Worm (Caenorhabditis elegans): ENCODE measurements around the gene his-24.

Gene his-24

DNA sequence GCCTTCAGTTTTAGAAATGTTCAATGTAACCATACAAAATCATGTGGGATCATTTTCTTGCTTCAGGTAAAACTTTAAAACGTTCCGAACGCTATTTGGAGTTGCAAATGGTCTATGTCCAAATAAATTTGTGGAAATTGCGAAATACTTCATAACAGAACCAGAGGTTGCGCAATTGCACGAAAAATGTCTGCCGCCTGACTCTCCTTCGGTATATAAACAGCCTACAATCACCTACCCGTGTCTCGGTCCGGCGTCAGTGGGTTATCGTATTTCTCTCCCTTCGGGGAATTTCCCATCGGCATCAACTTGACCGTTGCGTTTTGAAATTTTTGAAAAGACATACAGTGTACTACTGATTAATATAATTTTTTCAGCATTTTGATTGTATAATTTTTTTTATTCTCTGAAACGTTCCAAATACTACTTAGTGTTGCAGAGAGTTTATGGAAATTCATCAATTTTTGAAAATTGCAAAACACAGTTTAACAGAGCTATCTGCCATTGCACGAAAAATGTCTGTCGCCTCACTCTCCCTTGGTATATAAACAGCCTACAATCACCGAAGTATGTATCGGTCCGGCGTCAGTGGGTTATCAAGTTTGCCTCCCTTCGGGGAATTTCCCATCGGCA, 13.2 kb upstream of the his-24 start (continued):
- TF ChIP-seq fkh-3 (tag; optimal IDR thresholded peaks at IDR 0.05) (no peak), tbp1 (GFP tag; optimal IDR thresholded peaks at IDR 0.05) (peak; percentile 76), ceh-58 (GFP tag; IDR thresholded peaks at IDR 0.05) (no peak), snpc-3.4 (tag; optimal IDR thresholded peaks at IDR 0.05) (peak; percentile 4), nhr-27 (tag; optimal IDR thresholded peaks at IDR 0.05) (peak; percentile 39), athp-1 (tag; optimal IDR thresholded peaks at IDR 0.05) (peak; percentile 27), rcor-1 (GFP tag; IDR thresholded peaks at IDR 0.05) (0 out of 2 replicates have a peak, but pooled peaks have one; percentile 15), Y56A3A.18 (GFP tag; IDR thresholded peaks at IDR 0.05) (peak; percentile 60; the same call in 1 of the 2 replicates), F55B11.4 (tag; optimal IDR thresholded peaks at IDR 0.05; ENCODE audit: borderline replicate concordance, insufficient read depth) (no peak), nfya-1 (tag; optimal IDR thresholded peaks at IDR 0.05; ENCODE audit: borderline replicate concordance, insufficient read depth) (no peak), unc-62 (GFP tag; optimal IDR thresholded peaks at IDR 0.05) (no peak), egl-44 (GFP tag; IDR thresholded peaks at IDR 0.05) (peak; percentile 28; the same call in 1 of the 2 replicates), atf-7 (tag; optimal IDR thresholded peaks at IDR 0.05) (peak; percentile 51), hlh-26 (GFP tag; conservative IDR thresholded peaks at IDR 0.05) (no peak), B0336.3 (GFP tag; IDR thresholded peaks at IDR 0.05) (0 out of 2 replicates have a peak, but pooled peaks have one; percentile 34), rpc-1 (optimal IDR thresholded peaks at IDR 0.05) (peak; percentile 65), rpc-1 (tag; optimal IDR thresholded peaks at IDR 0.05) (peak; percentile 55), dpl-1 (GFP tag; optimal IDR thresholded peaks at IDR 0.05) (no peak), cebp-2 (GFP tag; IDR thresholded peaks at IDR 0.05) (peak; percentile 69; the same call in 1 of the 2 replicates), nhr-120 (GFP tag; IDR thresholded peaks at IDR 0.05) (0 out of 2 replicates have a peak, but pooled peaks have one; percentile 71), repo-1 (tag; optimal IDR thresholded peaks at IDR 0.05) (peak; percentile 83), nfyb-1 (GFP tag; IDR thresholded peaks at IDR 0.05) (peak; percentile 74), pha-4 (tag; optimal IDR thresholded peaks at IDR 0.05) (peak; percentile 6), let-607 (tag; optimal IDR thresholded peaks at IDR 0.05) (peak; percentile 33 to 41), lin-26 (GFP tag; IDR thresholded peaks at IDR 0.05) (peak; percentile 63), nhr-90 (tag; optimal IDR thresholded peaks at IDR 0.05) (peak; percentile 64), unc-130 (GFP tag; optimal IDR thresholded peaks at IDR 0.05) (no peak), C06A6.2 (GFP tag; conservative IDR thresholded peaks at IDR 0.05) (0 out of 2 replicates have a peak, but pooled peaks have one; percentile 10), ztf-26 (tag; optimal IDR thresholded peaks at IDR 0.05) (peak; percentile 49), chd-7 (tag; optimal IDR thresholded peaks at IDR 0.05) (peak; percentile 81), ceh-40 (GFP tag; IDR thresholded peaks at IDR 0.05) (peak; percentile 79), ztf-18 (tag; optimal IDR thresholded peaks at IDR 0.05) (peak; percentile 39), ceh-27 (GFP tag; optimal IDR thresholded peaks at IDR 0.05) (no peak), attf-5 (GFP tag; optimal IDR thresholded peaks at IDR 0.05) (peak; percentile 40)

DNA sequence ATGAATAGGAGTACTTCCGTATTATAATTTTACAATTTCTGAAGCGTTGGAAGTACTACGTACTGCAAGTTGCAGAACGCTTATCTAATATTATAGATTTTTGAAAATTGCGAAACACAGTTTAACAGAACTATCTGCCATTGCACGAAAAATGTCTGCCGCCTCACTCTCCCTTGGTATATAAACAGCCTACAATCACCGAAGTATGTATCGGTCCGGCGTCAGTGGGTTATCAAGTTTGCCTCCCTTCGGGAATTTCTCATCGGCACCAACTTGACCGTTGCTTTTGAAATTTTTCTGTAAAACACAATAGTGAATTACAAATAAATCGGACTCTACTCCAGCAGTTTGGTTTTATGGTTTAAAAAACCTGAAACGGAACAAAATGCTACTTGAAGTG, 12.6 kb upstream of the his-24 start:
- TF ChIP-seq hmg-1.2 (GFP tag; IDR thresholded peaks at IDR 0.05): peak; percentile 22; the same call in 1 of the 2 replicates
- no peak for TF ChIP-seq dpff-1 (tag; optimal IDR thresholded peaks at IDR 0.05)
- no peak for TF ChIP-seq somi-1 (GFP tag; optimal IDR thresholded peaks at IDR 0.05)
- TF ChIP-seq B0261.1 (tag; optimal IDR thresholded peaks at IDR 0.05): peak; percentile 51
- no peak for TF ChIP-seq Y53F4B.3 (GFP tag; IDR thresholded peaks at IDR 0.05)
- TF ChIP-seq fkh-3 (tag; optimal IDR thresholded peaks at IDR 0.05): no peak
- TF ChIP-seq lir-1 (GFP tag; conservative IDR thresholded peaks at IDR 0.05): no peak
- TF ChIP-seq mcd-1 (GFP tag; IDR thresholded peaks at IDR 0.05): peak; percentile 15; the same call in 1 of the 2 replicates
- TF ChIP-seq Y56A3A.18 (GFP tag; IDR thresholded peaks at IDR 0.05): peak; percentile 56; the same call in 1 of the 2 replicates
- no peak for TF ChIP-seq B0019.2 (GFP tag; conservative IDR thresholded peaks at IDR 0.05)
- TF ChIP-seq T07F8.4 (tag; optimal IDR thresholded peaks at IDR 0.05): no peak
- TF ChIP-seq pbrm-1 (GFP tag; IDR thresholded peaks at IDR 0.05): 0 out of 2 replicates have a peak, but pooled peaks have one; percentile 17
- peak; percentile 49 for TF ChIP-seq rpc-1 (optimal IDR thresholded peaks at IDR 0.05)
- peak; percentile 33 for TF ChIP-seq rpc-1 (tag; optimal IDR thresholded peaks at IDR 0.05)
- peak; percentile 9; the same call in 1 of the 2 replicates for TF ChIP-seq egl-44 (GFP tag; IDR thresholded peaks at IDR 0.05)
- no peak for TF ChIP-seq rec-8 (tag; optimal IDR thresholded peaks at IDR 0.05)
- TF ChIP-seq lsl-1 (GFP tag; optimal IDR thresholded peaks at IDR 0.05): no peak
- no peak for TF ChIP-seq madf-10 (tag; optimal IDR thresholded peaks at IDR 0.05)
- peak; percentile 49 for TF ChIP-seq lin-40 (tag; optimal IDR thresholded peaks at IDR 0.05)
